Fruit fly (Drosophila melanogaster): ENCODE results near the gene Osi7.

The Osi7 gene

DNA sequence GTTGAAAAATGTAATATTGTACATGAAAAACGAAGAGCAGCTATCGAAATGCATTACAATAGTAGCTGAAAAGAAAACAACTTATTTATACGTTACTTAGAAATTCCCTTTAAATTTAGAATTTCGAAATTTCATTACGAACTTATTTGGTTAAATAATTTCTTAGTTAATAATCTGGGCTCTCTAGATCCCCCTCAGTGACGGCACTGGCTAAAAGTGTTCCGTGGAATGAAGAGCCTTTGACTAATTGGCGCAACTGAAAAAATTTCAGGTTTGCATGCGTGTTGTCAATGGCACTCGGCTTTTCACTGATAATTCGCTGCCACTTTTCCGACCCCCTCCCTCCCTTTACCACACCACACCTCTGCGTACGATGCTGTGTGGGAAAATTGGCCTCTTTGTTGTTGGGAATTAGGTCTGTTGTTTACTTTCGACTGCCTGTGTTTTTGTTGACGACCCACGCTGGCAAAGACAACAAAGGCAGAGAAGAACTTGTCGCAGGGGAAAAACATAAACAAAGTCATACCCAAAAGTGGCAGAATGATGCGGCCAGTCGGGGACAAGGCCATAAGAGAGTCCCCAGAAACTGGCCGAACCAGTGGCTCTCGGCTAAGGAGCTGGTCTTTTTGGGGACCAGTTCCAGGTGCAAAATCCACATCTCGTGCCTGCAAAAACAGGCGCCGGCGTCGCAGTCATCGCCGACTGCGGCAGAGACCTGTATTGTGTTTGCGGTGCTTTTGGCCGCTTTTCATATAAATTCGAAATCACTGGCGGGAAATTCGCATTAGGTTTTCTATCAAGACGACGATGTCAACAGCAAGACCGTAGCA, 33.5 kb upstream of the Osi7 start, which contains the start of gene Osi3:
Gene Osi3, plus strand, starts transcription at position 780 of the 830 bp plus-strand sequence.
- TF ChIP-seq kay (GFP tag; ENCODE audit: borderline replicate concordance) (no peak), bab1 (GFP tag; optimal IDR thresholded peaks at IDR 0.05) (no peak), CG7045 (GFP tag; optimal IDR thresholded peaks at IDR 0.05) (no peak), toe (GFP tag; optimal IDR thresholded peaks at IDR 0.05) (no peak), CG33017 (tag; optimal IDR thresholded peaks at IDR 0.05) (no peak), cic (GFP tag; optimal IDR thresholded peaks at IDR 0.05) (no peak), CG7101 (tag; optimal IDR thresholded peaks at IDR 0.05) (no peak), Clk (GFP tag; optimal IDR thresholded peaks at IDR 0.05) (no peak), Crg-1 (GFP tag; optimal IDR thresholded peaks at IDR 0.05) (no peak), pad (GFP tag; optimal IDR thresholded peaks at IDR 0.05) (no peak), Hr96 (GFP tag; optimal IDR thresholded peaks at IDR 0.05) (no peak), CG5204 (GFP tag; optimal IDR thresholded peaks at IDR 0.05) (no peak), CG11617 (GFP tag; optimal IDR thresholded peaks at IDR 0.05) (no peak), tj (GFP tag; optimal IDR thresholded peaks at IDR 0.05) (no peak), cnc (optimal IDR thresholded peaks at IDR 0.05) (no peak), CG12768 (GFP tag; optimal IDR thresholded peaks at IDR 0.05) (no peak), CG1620 (GFP tag; optimal IDR thresholded peaks at IDR 0.05) (no peak), Mnt (GFP tag; optimal IDR thresholded peaks at IDR 0.05) (no peak), CG14711 (tag; optimal IDR thresholded peaks at IDR 0.05) (no peak)

DNA sequence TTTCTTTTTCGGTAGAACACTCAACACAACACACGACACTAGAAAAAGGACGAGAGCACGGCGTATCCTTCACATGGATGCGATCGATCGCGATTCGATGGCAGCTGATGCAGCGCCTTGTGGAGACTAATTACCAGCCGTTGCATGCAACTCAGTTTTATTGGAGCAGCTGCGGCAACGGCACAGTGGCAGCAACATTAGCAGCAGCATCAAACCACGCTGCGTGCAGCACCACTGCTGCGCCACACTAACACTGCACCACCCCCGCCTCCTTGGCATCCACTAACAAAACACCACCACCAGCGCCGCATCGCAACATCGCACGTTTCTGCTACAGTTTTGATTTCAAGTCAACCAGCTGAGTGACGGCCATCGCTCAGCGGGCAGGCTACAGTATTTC, 27.1 kb upstream of the Osi7 start, which contains the start of gene Osi4:
Gene Osi4, minus strand, starts transcription at position 101 of the 400 bp plus-strand sequence.
- TF ChIP-seq bab1 (GFP tag; optimal IDR thresholded peaks at IDR 0.05) (no peak), Hr96 (GFP tag; optimal IDR thresholded peaks at IDR 0.05) (no peak), CG14711 (tag; optimal IDR thresholded peaks at IDR 0.05) (no peak)

DNA sequence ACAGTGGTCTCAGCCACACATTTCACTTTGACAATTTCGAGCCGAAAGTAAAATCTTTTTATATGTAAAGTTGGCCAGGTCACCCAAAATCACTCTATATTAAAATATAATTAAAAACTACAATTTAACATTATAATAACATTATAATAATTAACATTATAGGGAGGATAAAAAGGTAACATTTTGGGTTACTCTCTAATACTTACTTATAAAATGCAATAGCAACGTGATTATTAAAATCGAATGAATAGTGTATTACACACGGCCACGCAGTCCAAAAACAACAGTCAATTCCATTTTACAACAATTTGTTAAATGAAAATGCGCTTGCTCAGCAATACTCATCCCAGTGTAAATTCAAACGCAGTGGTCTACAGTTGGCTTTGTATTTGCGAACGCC, 26.7 kb upstream of the Osi7 start:
- TF ChIP-seq kay (GFP tag; ENCODE audit: borderline replicate concordance) (no peak), ovo (GFP tag; optimal IDR thresholded peaks at IDR 0.05) (no peak), cic (GFP tag; optimal IDR thresholded peaks at IDR 0.05) (no peak), CG7101 (tag; optimal IDR thresholded peaks at IDR 0.05) (no peak), CG11617 (GFP tag; optimal IDR thresholded peaks at IDR 0.05) (no peak), Crg-1 (GFP tag; optimal IDR thresholded peaks at IDR 0.05) (no peak), CG1620 (GFP tag; optimal IDR thresholded peaks at IDR 0.05) (no peak), Clk (GFP tag; optimal IDR thresholded peaks at IDR 0.05) (no peak), CG12768 (GFP tag; optimal IDR thresholded peaks at IDR 0.05) (no peak), toe (GFP tag; optimal IDR thresholded peaks at IDR 0.05) (no peak), Mnt (GFP tag; optimal IDR thresholded peaks at IDR 0.05) (no peak), CG14711 (tag; optimal IDR thresholded peaks at IDR 0.05) (no peak), CG5204 (GFP tag; optimal IDR thresholded peaks at IDR 0.05) (no peak), pad (GFP tag; optimal IDR thresholded peaks at IDR 0.05) (no peak), tj (GFP tag; optimal IDR thresholded peaks at IDR 0.05) (no peak)

- no peak for TF ChIP-seq CG7101 (tag; optimal IDR thresholded peaks at IDR 0.05)
- TF ChIP-seq CG11617 (GFP tag; optimal IDR thresholded peaks at IDR 0.05), result no peak
- TF ChIP-seq tj (GFP tag; optimal IDR thresholded peaks at IDR 0.05), result no peak
- TF ChIP-seq CG7045 (GFP tag; optimal IDR thresholded peaks at IDR 0.05), result no peak
- TF ChIP-seq ovo (GFP tag; optimal IDR thresholded peaks at IDR 0.05), result no peak
These were observed 22.6 kb upstream of the Osi7 start for dm6 chr3R:6226156-6226555.

- TF ChIP-seq Hr96 (GFP tag; optimal IDR thresholded peaks at IDR 0.05) (no peak), CG7045 (GFP tag; optimal IDR thresholded peaks at IDR 0.05) (no peak), CG7101 (tag; optimal IDR thresholded peaks at IDR 0.05) (no peak), ovo (GFP tag; optimal IDR thresholded peaks at IDR 0.05) (no peak)
These were observed 21.7 kb upstream of the Osi7 start, which contains the start of gene Osi5 for dm6 chr3R:6226997-6227562. Gene Osi5, plus strand, starts transcription at chr3R:6227512.

DNA sequence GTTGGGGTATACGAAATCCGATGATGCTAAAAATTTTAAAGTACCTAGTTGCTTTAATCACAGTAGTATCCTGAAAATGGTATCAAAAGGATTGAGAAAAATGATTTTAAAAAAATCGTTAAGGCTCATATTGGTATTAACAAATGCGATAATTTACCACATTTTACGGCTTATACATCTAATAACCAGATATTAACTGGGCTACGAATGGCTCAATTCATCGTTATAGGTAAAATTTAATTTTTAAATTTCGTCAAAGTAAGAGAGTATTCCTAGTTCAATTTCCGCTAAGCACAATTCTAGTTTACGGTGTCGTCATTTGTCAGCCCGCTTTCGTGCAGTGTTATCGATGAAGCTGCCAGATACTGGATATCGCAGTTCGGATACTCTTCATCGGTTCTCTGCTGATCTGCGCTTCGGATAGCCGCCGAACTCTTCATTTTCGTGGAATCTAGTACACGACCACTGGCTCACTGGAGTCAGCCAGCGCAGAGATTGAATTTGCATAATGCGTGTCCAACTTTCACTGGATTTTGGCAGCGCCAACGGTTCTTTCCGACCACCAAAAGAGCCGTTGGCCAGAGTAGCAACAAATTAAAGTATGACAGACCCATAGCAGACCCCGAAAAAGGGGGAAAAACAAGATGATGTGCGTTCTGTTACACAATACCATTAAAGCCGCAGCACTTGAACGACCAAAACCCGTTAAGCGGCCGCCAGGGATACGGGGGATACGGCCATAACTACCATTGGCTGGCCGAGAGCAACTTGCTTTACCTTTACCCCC, 19.5 kb upstream of the Osi7 start:
- TF ChIP-seq CG33017 (tag; optimal IDR thresholded peaks at IDR 0.05) (no peak), CG7045 (GFP tag; optimal IDR thresholded peaks at IDR 0.05) (no peak), CG12768 (GFP tag; optimal IDR thresholded peaks at IDR 0.05) (no peak), Mnt (GFP tag; optimal IDR thresholded peaks at IDR 0.05) (no peak), CG7101 (tag; optimal IDR thresholded peaks at IDR 0.05) (no peak), bab1 (GFP tag; optimal IDR thresholded peaks at IDR 0.05) (no peak), Clk (GFP tag; optimal IDR thresholded peaks at IDR 0.05) (no peak)

Measured in whole organism, adult.